Fruit fly (Drosophila melanogaster) Kc167 (cell line): ENCODE results near the gene CG10341.

Source experiments
- h ChIP-seq: fragments of >200 bp; optimal IDR thresholded peaks from 3 replicates; lab custom pipeline; 2018; ENCODE audit warnings: missing external identifiers
- psq ChIP-seq: fragments of >200 bp; optimal IDR thresholded peaks from 2 replicates; lab custom pipeline; 2017; ENCODE audit warnings: missing external identifiers

dm6 chr2L:18653328-18653675 is 45.2 kb upstream of the CG10341 start:
- TF ChIP-seq h (lab: Kevin White, UChicago) (no peak), psq (lab: Kevin White, UChicago) (no peak)
